Fruit fly (Drosophila melanogaster): ENCODE measurements around the gene Ada.

- TF ChIP-seq CG6163 (GFP tag; IDR thresholded peaks at IDR 0.05): no peak
- TF ChIP-seq CG34406 (GFP tag; optimal IDR thresholded peaks at IDR 0.05): peak; percentile 25
- no peak for TF ChIP-seq eg (GFP tag; IDR thresholded peaks at IDR 0.05)
- no peak for TF ChIP-seq fd59A (GFP tag; optimal IDR thresholded peaks at IDR 0.05)
- peak; percentile 35 for TF ChIP-seq Eip93F (GFP tag; optimal IDR thresholded peaks at IDR 0.05)
- TF ChIP-seq ss (GFP tag; optimal IDR thresholded peaks at IDR 0.05): peak in 1 of 2 experiments; percentile 24
- TF ChIP-seq CG7368 (GFP tag; optimal IDR thresholded peaks at IDR 0.05): no peak
- TF ChIP-seq spab (GFP tag; optimal IDR thresholded peaks at IDR 0.05): peak; percentile 18
- TF ChIP-seq CG11762 (GFP tag; optimal IDR thresholded peaks at IDR 0.05; ENCODE audit: insufficient read depth): peak; percentile 50
- TF ChIP-seq CG16779 (tag; optimal IDR thresholded peaks at IDR 0.05): no peak
- TF ChIP-seq CG11294 (GFP tag; IDR thresholded peaks at IDR 0.05): no peak
- TF ChIP-seq pdm3 (GFP tag; optimal IDR thresholded peaks at IDR 0.05): peak; percentile 41
- TF ChIP-seq salr (GFP tag; optimal IDR thresholded peaks at IDR 0.05): peak in 1 of 2 experiments; percentile 46
These were observed 10.4 kb upstream of the Ada start for dm6 chr3R:9054442-9055118.
